Fruit fly (Drosophila melanogaster): ENCODE results near the gene Ca-Ma2d.

Gene Ca-Ma2d

dm6 chr2L:16263723-16264122, 32.4 kb downstream of the Ca-Ma2d start:
- no peak for TF ChIP-seq CG1621 (tag; optimal IDR thresholded peaks at IDR 0.05)
- TF ChIP-seq spab (GFP tag; optimal IDR thresholded peaks at IDR 0.05): no peak
- no peak for TF ChIP-seq CG11902 (GFP tag; optimal IDR thresholded peaks at IDR 0.05)
- no peak for TF ChIP-seq vri (GFP tag; optimal IDR thresholded peaks at IDR 0.05)
- TF ChIP-seq Ets21C (GFP tag; optimal IDR thresholded peaks at IDR 0.05): no peak
- no peak for TF ChIP-seq CG11762 (GFP tag; optimal IDR thresholded peaks at IDR 0.05; ENCODE audit: insufficient read depth)
- no peak for TF ChIP-seq Hr4 (GFP tag; optimal IDR thresholded peaks at IDR 0.05)
- TF ChIP-seq CG32006 (GFP tag; optimal IDR thresholded peaks at IDR 0.05): no peak
- TF ChIP-seq CG8119 (GFP tag; IDR thresholded peaks at IDR 0.05): no peak
- TF ChIP-seq fkh (GFP tag; optimal IDR thresholded peaks at IDR 0.05): no peak
- no peak for TF ChIP-seq CG15336 (GFP tag; IDR thresholded peaks at IDR 0.05)
- TF ChIP-seq CG10669 (GFP tag; optimal IDR thresholded peaks at IDR 0.05): no peak
- no peak for TF ChIP-seq Met (GFP tag; optimal IDR thresholded peaks at IDR 0.05)

DNA sequence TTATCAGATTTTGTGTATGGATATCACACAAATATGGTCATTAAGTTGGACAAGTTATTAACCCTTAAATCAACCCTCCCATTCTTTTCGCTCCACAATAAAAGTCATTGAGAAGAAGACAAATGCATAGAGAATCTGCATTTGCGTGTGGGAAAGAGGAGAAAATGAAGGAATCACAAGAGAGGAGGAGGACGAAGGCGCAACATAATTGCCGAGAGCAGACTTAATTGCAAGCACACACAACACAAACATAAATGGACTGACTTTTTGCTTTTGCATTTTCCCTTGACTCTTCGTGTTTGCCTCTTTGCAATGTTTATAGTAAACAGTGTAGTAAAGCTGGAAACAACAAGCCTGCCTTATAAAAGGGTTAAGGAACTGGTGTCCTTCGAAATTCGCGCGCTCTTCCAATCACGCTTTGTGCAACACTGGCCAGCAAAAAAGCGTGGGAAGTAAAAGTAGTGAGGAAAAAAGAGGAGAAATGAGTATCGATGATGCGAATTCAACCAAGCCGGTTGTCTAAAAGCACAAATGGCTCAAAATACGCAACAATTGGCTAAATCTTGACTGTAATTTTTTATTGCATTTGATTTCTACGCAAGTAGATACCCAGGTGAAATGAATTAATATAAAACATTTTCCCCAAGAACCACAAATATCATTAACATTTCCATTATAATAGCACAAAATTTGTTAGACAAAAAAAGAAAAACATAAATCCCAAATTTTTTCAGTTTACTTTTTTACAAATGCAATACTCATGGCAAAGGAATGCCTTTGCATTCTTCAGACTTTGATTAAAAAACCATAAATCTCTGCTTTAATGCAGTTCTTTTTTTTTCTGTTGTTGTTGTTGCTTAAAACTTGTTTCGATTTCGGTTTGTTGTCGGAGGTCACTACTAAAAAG, 36.1 kb downstream of the Ca-Ma2d start:
- TF ChIP-seq CG10631 (GFP tag; optimal IDR thresholded peaks at IDR 0.05) (peak; percentile 52), Eip75B (GFP tag; optimal IDR thresholded peaks at IDR 0.05) (peak; percentile 54), Ets96B (tag; optimal IDR thresholded peaks at IDR 0.05) (peak; percentile 33), fd59A (GFP tag; optimal IDR thresholded peaks at IDR 0.05) (peak; percentile 42), CG7368 (GFP tag; optimal IDR thresholded peaks at IDR 0.05) (no peak), salr (GFP tag; optimal IDR thresholded peaks at IDR 0.05) (no peak), CG1621 (tag; optimal IDR thresholded peaks at IDR 0.05) (no peak), topi (GFP tag; optimal IDR thresholded peaks at IDR 0.05) (peak; percentile 15), CG10669 (GFP tag; optimal IDR thresholded peaks at IDR 0.05) (peak; percentile 41), Eip78C (GFP tag) (peak; percentile 76), CG6808 (GFP tag; optimal IDR thresholded peaks at IDR 0.05) (peak; percentile 31), ss (GFP tag; optimal IDR thresholded peaks at IDR 0.05) (peak; percentile 28 to 77), eg (GFP tag; IDR thresholded peaks at IDR 0.05) (no peak), acj6 (GFP tag; optimal IDR thresholded peaks at IDR 0.05) (peak; percentile 18), Ets21C (GFP tag; optimal IDR thresholded peaks at IDR 0.05) (no peak), CG6792 (GFP tag; optimal IDR thresholded peaks at IDR 0.05) (peak; percentile 13), Sox14 (GFP tag; optimal IDR thresholded peaks at IDR 0.05) (peak; percentile 0), OdsH (GFP tag; optimal IDR thresholded peaks at IDR 0.05) (peak; percentile 44), Hr4 (GFP tag; optimal IDR thresholded peaks at IDR 0.05) (peak; percentile 32), fkh (GFP tag; optimal IDR thresholded peaks at IDR 0.05) (no peak), spab (GFP tag; optimal IDR thresholded peaks at IDR 0.05) (peak; percentile 17), achi (GFP tag; optimal IDR thresholded peaks at IDR 0.05) (peak; percentile 31), dsx (GFP tag; optimal IDR thresholded peaks at IDR 0.05; ENCODE audit: poor library complexity, severe bottlenecking) (peak; percentile 98), CG3032 (tag; optimal IDR thresholded peaks at IDR 0.05) (peak; percentile 55), CG3919 (GFP tag; optimal IDR thresholded peaks at IDR 0.05) (peak; percentile 5), CG11762 (GFP tag; optimal IDR thresholded peaks at IDR 0.05; ENCODE audit: insufficient read depth) (peak; percentile 22)

- TF ChIP-seq CG4318 (GFP tag; optimal IDR thresholded peaks at IDR 0.05) (no peak), CG6854 (GFP tag; optimal IDR thresholded peaks at IDR 0.05) (peak; percentile 58), topi (GFP tag; optimal IDR thresholded peaks at IDR 0.05) (no peak), net (GFP tag; optimal IDR thresholded peaks at IDR 0.05) (peak; percentile 40), CG10669 (GFP tag; optimal IDR thresholded peaks at IDR 0.05) (no peak), CG16779 (tag; optimal IDR thresholded peaks at IDR 0.05) (no peak), CG6276 (GFP tag; optimal IDR thresholded peaks at IDR 0.05) (peak; percentile 32), dsx (GFP tag; optimal IDR thresholded peaks at IDR 0.05; ENCODE audit: poor library complexity, severe bottlenecking) (peak; percentile 56), Lpt (GFP tag; optimal IDR thresholded peaks at IDR 0.05) (peak; percentile 42), vri (GFP tag; optimal IDR thresholded peaks at IDR 0.05) (peak; percentile 54), CG6792 (GFP tag; optimal IDR thresholded peaks at IDR 0.05) (no peak), dac (GFP tag; optimal IDR thresholded peaks at IDR 0.05) (no peak), ss (GFP tag; optimal IDR thresholded peaks at IDR 0.05) (no peak)
Measured at dm6 chr2L:16268107-16268539, 36.8 kb downstream of the Ca-Ma2d start.
